Worm (Caenorhabditis elegans) whole organism, mixed stage, embryonic: Measurements from ENCODE around the gene clec-88.

Source experiments
- elt-1 ChIP-seq: sonication (generic microtip); optimal IDR thresholded peaks from 2 replicates; lab custom pipeline; 2017; ENCODE audit warnings: missing genetic modification characterization, mild to moderate bottlenecking, missing compliant biosample characterization, antibody characterized with exemption, moderate library complexity, borderline replicate concordance; ENCODE audit not compliant: insufficient read depth
- elt-3 ChIP-seq: fragments of 150-350 bp; optimal IDR thresholded peaks from 2 replicates; lab custom pipeline; 2014; ENCODE audit warnings: missing biosample characterization, missing genetic modification characterization
- lin-13 ChIP-seq: fragments of 150-350 bp; optimal IDR thresholded peaks from 2 replicates; lab custom pipeline; 2014; ENCODE audit warnings: missing biosample characterization, missing genetic modification characterization
- nhr-28 ChIP-seq: fragments of 150-350 bp; optimal IDR thresholded peaks from 2 replicates; lab custom pipeline; 2014; ENCODE audit warnings: missing biosample characterization, missing genetic modification characterization
- nhr-76 ChIP-seq: sonication (generic microtip); optimal IDR thresholded peaks from 2 replicates; lab custom pipeline; 2017; ENCODE audit warnings: missing biosample characterization, missing genetic modification characterization
- sptf-1 ChIP-seq: sonication (generic microtip); optimal IDR thresholded peaks from 2 replicates; lab custom pipeline; 2017; ENCODE audit warnings: mild to moderate bottlenecking, missing genetic modification characterization, moderate library complexity, missing compliant biosample characterization
- unc-39 ChIP-seq: fragments of 150-350 bp; optimal IDR thresholded peaks from 2 replicates; lab custom pipeline; 2014; ENCODE audit warnings: missing biosample characterization, missing genetic modification characterization
- ztf-11 ChIP-seq: fragments of 150-350 bp; optimal IDR thresholded peaks from 2 replicates; lab custom pipeline; 2014; ENCODE audit warnings: missing biosample characterization, missing genetic modification characterization

ce11 chrII:6413788-6414187 lies 48.3 kb downstream of the clec-88 start:
- TF ChIP-seq nhr-28, result no peak
- TF ChIP-seq ztf-11 (tag; lab: Kevin White, UChicago), result no peak
- TF ChIP-seq elt-3, result no peak
- no peak for TF ChIP-seq elt-1 (tag; lab: Kevin White, UChicago)
- no peak for TF ChIP-seq lin-13 (tag; lab: Kevin White, UChicago)
- TF ChIP-seq unc-39 (tag; lab: Kevin White, UChicago), result no peak
- TF ChIP-seq nhr-76 (tag; lab: Kevin White, UChicago), result no peak
- TF ChIP-seq sptf-1 (tag; lab: Kevin White, UChicago), result no peak
